Fruit fly (Drosophila melanogaster) whole organism, embryonic: ENCODE data around the gene CG43800.

ENCODE experiments used
- BEAF-32 ChIP-seq: fragments of 200-800 bp; sonication (Bioruptor generic); optimal IDR thresholded peaks from 3 replicates; lab custom pipeline; 2017; ENCODE audit warnings: missing biosample characterization, missing genetic modification characterization, mild to moderate bottlenecking, moderate library complexity, missing genetic modification reagents
- BtbVII ChIP-seq: fragments of 200-800 bp; sonication (Bioruptor generic); optimal IDR thresholded peaks from 3 replicates; lab custom pipeline; 2017; ENCODE audit warnings: missing biosample characterization, mild to moderate bottlenecking, missing genetic modification characterization
- CG10462 ChIP-seq: fragments of 200-800 bp; sonication (Bioruptor generic); optimal IDR thresholded peaks from 2 replicates; lab custom pipeline; 2016; ENCODE audit warnings: missing biosample characterization, missing genetic modification characterization
- CG12104 ChIP-seq: fragments of 200-800 bp; sonication (Bioruptor generic); optimal IDR thresholded peaks from 3 replicates; lab custom pipeline; 2016; ENCODE audit warnings: missing biosample characterization, missing genetic modification characterization
- CG12391 ChIP-seq: fragments of 200-800 bp; sonication (Bioruptor generic); optimal IDR thresholded peaks from 3 replicates; lab custom pipeline; 2018; ENCODE audit warnings: missing biosample characterization, mild to moderate bottlenecking, missing genetic modification characterization, moderate library complexity
- CG12744 ChIP-seq: fragments of 200-800 bp; sonication (Bioruptor generic); optimal IDR thresholded peaks from 2 replicates; lab custom pipeline; 2016; ENCODE audit warnings: missing biosample characterization, missing genetic modification characterization
- CG16779 ChIP-seq: fragments of 200-800 bp; sonication (Bioruptor generic); IDR thresholded peaks from 2 replicates; pipeline ENCODE4 v1.3.6; 2022; ENCODE audit warnings: missing biosample characterization, missing genetic modification characterization
- CG17612 ChIP-seq: fragments of 200-800 bp; sonication (Bioruptor generic); IDR thresholded peaks from 2 replicates; pipeline ENCODE4 v1.3.6; 2022; ENCODE audit warnings: missing biosample characterization, missing genetic modification characterization
- CG18764 ChIP-seq: fragments of 200-800 bp; sonication (Bioruptor generic); optimal IDR thresholded peaks from 3 replicates; lab custom pipeline; 2016; ENCODE audit warnings: missing biosample characterization, missing genetic modification characterization
- CG2116 ChIP-seq: fragments of 200-800 bp; sonication (Bioruptor generic); optimal IDR thresholded peaks from 3 replicates; lab custom pipeline; 2018; ENCODE audit warnings: missing biosample characterization, mild to moderate bottlenecking, missing genetic modification characterization
- CG3065 ChIP-seq: fragments of 200-800 bp; sonication (Bioruptor generic); optimal IDR thresholded peaks from 2 replicates; lab custom pipeline; 2016; ENCODE audit warnings: missing biosample characterization, missing genetic modification characterization
- CG31365 ChIP-seq: fragments of 200-800 bp; sonication (Bioruptor generic); optimal IDR thresholded peaks from 2 replicates; lab custom pipeline; 2018; ENCODE audit warnings: missing biosample characterization, mild to moderate bottlenecking, missing genetic modification characterization
- CG33557 ChIP-seq: fragments of 200-800 bp; sonication (Bioruptor generic); optimal IDR thresholded peaks from 2 replicates; lab custom pipeline; 2019; ENCODE audit warnings: missing biosample characterization, mild to moderate bottlenecking, missing genetic modification characterization, moderate library complexity
- CG4820 ChIP-seq: fragments of 200-800 bp; sonication (Bioruptor generic); optimal IDR thresholded peaks from 3 replicates; lab custom pipeline; 2016; ENCODE audit warnings: missing biosample characterization, missing genetic modification characterization
- CG5245 ChIP-seq: fragments of 200-800 bp; sonication (Bioruptor generic); optimal IDR thresholded peaks from 3 replicates; lab custom pipeline; 2016; ENCODE audit warnings: missing biosample characterization, missing genetic modification characterization
- CG6254 ChIP-seq: fragments of 200-800 bp; sonication (Bioruptor generic); optimal IDR thresholded peaks from 3 replicates; lab custom pipeline; 2017; ENCODE audit warnings: mild to moderate bottlenecking, missing biosample characterization, missing genetic modification reagents, missing genetic modification characterization
- CG7928 ChIP-seq: fragments of 200-800 bp; sonication (Bioruptor generic); optimal IDR thresholded peaks from 2 replicates; lab custom pipeline; 2017; ENCODE audit warnings: missing biosample characterization, mild to moderate bottlenecking, missing genetic modification characterization
- CG8290 ChIP-seq, 3 experiments: fragments of 200-800 bp; sonication (Bioruptor generic); optimal IDR thresholded peaks; 2 replicates each; lab custom pipeline; 2016 to 2019; ENCODE audit warnings: missing biosample characterization in 3 of 3, missing genetic modification characterization in 3 of 3, mild to moderate bottlenecking in 2 of 3, moderate library complexity in 1 of 3
- CG9215 ChIP-seq: fragments of 200-800 bp; sonication (Bioruptor generic); IDR thresholded peaks from 2 replicates; pipeline ENCODE4 v1.3.6; 2022; ENCODE audit warnings: missing biosample characterization, missing genetic modification characterization
- Camta ChIP-seq: fragments of 200-800 bp; sonication (Bioruptor generic); optimal IDR thresholded peaks from 2 replicates; lab custom pipeline; 2016; ENCODE audit warnings: missing biosample characterization, missing genetic modification characterization
- Doc3 ChIP-seq: fragments of 200-800 bp; sonication (Bioruptor generic); IDR thresholded peaks from 3 replicates; pipeline ENCODE4 v1.3.6; 2022; ENCODE audit warnings: missing biosample characterization, missing genetic modification characterization; ENCODE audit not compliant: partially characterized antibody
- Dref ChIP-seq: fragments of 200-800 bp; sonication (Bioruptor generic); IDR thresholded peaks from 2 replicates; pipeline ENCODE4 v1.3.6; 2022; ENCODE audit warnings: missing biosample characterization, missing genetic modification characterization
- E2f1 ChIP-seq: fragments of 200-800 bp; sonication (Bioruptor generic); IDR thresholded peaks from 2 replicates; pipeline ENCODE4 v1.3.6; 2022; ENCODE audit warnings: missing biosample characterization, missing genetic modification characterization
- Fer3 ChIP-seq: fragments of 200-800 bp; sonication (Bioruptor generic); optimal IDR thresholded peaks from 2 replicates; lab custom pipeline; 2018; ENCODE audit warnings: missing biosample characterization, mild to moderate bottlenecking, missing genetic modification characterization, moderate library complexity
- GATAe ChIP-seq: fragments of 200-800 bp; sonication (Bioruptor generic); conservative IDR thresholded peaks from 2 replicates; pipeline ENCODE4 v1.3.6; 2022; ENCODE audit warnings: missing biosample characterization, missing genetic modification characterization
- HmgZ ChIP-seq: fragments of 200-800 bp; sonication (Bioruptor generic); optimal IDR thresholded peaks from 2 replicates; lab custom pipeline; 2018; ENCODE audit warnings: missing biosample characterization, mild to moderate bottlenecking, missing genetic modification characterization
- Hr51 ChIP-seq, 2 experiments: fragments of 200-800 bp; sonication (Bioruptor generic); optimal IDR thresholded peaks; 2 replicates in 1 of 2; 3 replicates in 1 of 2; lab custom pipeline; 2016 to 2018; ENCODE audit warnings: missing biosample characterization in 2 of 2, missing genetic modification characterization in 2 of 2, mild to moderate bottlenecking in 1 of 2, moderate library complexity in 1 of 2
- NfI ChIP-seq: fragments of 200-800 bp; sonication (Bioruptor generic); optimal IDR thresholded peaks from 3 replicates; lab custom pipeline; 2018; ENCODE audit warnings: missing biosample characterization, mild to moderate bottlenecking, missing genetic modification characterization, moderate library complexity
- PHDP ChIP-seq: fragments of 200-800 bp; sonication (Bioruptor generic); optimal IDR thresholded peaks from 3 replicates; lab custom pipeline; 2018; ENCODE audit warnings: missing biosample characterization, mild to moderate bottlenecking, missing genetic modification characterization, moderate library complexity
- Ravus ChIP-seq: fragments of 200-800 bp; sonication (Bioruptor generic); IDR thresholded peaks from 2 replicates; pipeline ENCODE4 v1.3.6; 2022; ENCODE audit warnings: missing biosample characterization, missing genetic modification characterization
- aop ChIP-seq: fragments of 200-800 bp; sonication (Bioruptor generic); IDR thresholded peaks from 2 replicates; pipeline ENCODE4 v1.3.6; 2022; ENCODE audit warnings: missing biosample characterization, missing genetic modification characterization
- bigmax ChIP-seq: fragments of 200-800 bp; sonication (Bioruptor generic); optimal IDR thresholded peaks from 2 replicates; lab custom pipeline; 2018; ENCODE audit warnings: missing biosample characterization, mild to moderate bottlenecking, missing genetic modification characterization
- cad ChIP-seq: fragments of >200 bp; optimal IDR thresholded peaks from 2 replicates; lab custom pipeline; 2017; ENCODE audit warnings: missing biosample characterization, missing genetic modification characterization
- chm ChIP-seq: fragments of 200-800 bp; sonication (Bioruptor generic); IDR thresholded peaks from 2 replicates; pipeline ENCODE4 v1.3.6; 2022; ENCODE audit warnings: missing biosample characterization, missing genetic modification characterization
- ci ChIP-seq: fragments of 200-800 bp; sonication (Bioruptor generic); IDR thresholded peaks from 3 replicates; pipeline ENCODE4 v1.3.6; 2022; ENCODE audit warnings: missing biosample characterization, missing genetic modification characterization
- dati ChIP-seq: fragments of 200-800 bp; sonication (Bioruptor generic); IDR thresholded peaks from 2 replicates; pipeline ENCODE4 v1.3.6; 2022; ENCODE audit warnings: missing biosample characterization, missing genetic modification characterization
- disco-r ChIP-seq: fragments of 200-800 bp; sonication (Bioruptor generic); optimal IDR thresholded peaks from 2 replicates; lab custom pipeline; 2016; ENCODE audit warnings: missing biosample characterization, missing genetic modification characterization
- emc ChIP-seq: fragments of 200-800 bp; sonication (Bioruptor generic); optimal IDR thresholded peaks from 2 replicates; lab custom pipeline; 2016; ENCODE audit warnings: missing biosample characterization, missing genetic modification characterization
- ems ChIP-seq: fragments of 200-800 bp; sonication (Bioruptor generic); optimal IDR thresholded peaks from 3 replicates; lab custom pipeline; 2016; ENCODE audit warnings: missing biosample characterization, missing genetic modification characterization
- grau ChIP-seq: fragments of 200-800 bp; optimal IDR thresholded peaks from 3 replicates; lab custom pipeline; 2019; ENCODE audit warnings: missing biosample characterization, mild to moderate bottlenecking, missing genetic modification characterization, moderate library complexity
- inv ChIP-seq: fragments of 200-800 bp; sonication (Bioruptor generic); IDR thresholded peaks from 2 replicates; pipeline ENCODE4 v1.3.6; 2022; ENCODE audit warnings: missing biosample characterization, missing genetic modification characterization; ENCODE audit not compliant: partially characterized antibody
- ken ChIP-seq: fragments of 200-800 bp; sonication (Bioruptor generic); IDR thresholded peaks from 3 replicates; pipeline ENCODE4 v1.3.6; 2022; ENCODE audit warnings: missing biosample characterization, missing genetic modification characterization
- peb ChIP-seq: fragments of 200-800 bp; sonication (Bioruptor generic); IDR thresholded peaks from 2 replicates; pipeline ENCODE4 v1.3.6; 2022; ENCODE audit warnings: missing biosample characterization, missing genetic modification characterization
- run ChIP-seq: fragments of 200-800 bp; sonication (Bioruptor generic); optimal IDR thresholded peaks from 3 replicates; lab custom pipeline; 2018; ENCODE audit warnings: missing biosample characterization, mild to moderate bottlenecking, missing genetic modification characterization
- scrt ChIP-seq: fragments of 200-800 bp; sonication (Bioruptor generic); optimal IDR thresholded peaks from 2 replicates; lab custom pipeline; 2018; ENCODE audit warnings: missing biosample characterization, mild to moderate bottlenecking, missing genetic modification characterization, moderate library complexity
- sd ChIP-seq: fragments of 200-800 bp; sonication (Bioruptor generic); optimal IDR thresholded peaks from 3 replicates; lab custom pipeline; 2018; ENCODE audit warnings: missing biosample characterization, mild to moderate bottlenecking, missing genetic modification characterization, moderate library complexity
- sens-2 ChIP-seq: fragments of 200-800 bp; sonication (Bioruptor generic); IDR thresholded peaks from 2 replicates; pipeline ENCODE4 v1.3.6; 2022; ENCODE audit warnings: missing biosample characterization, missing genetic modification characterization
- slbo ChIP-seq: fragments of 200-800 bp; sonication (Bioruptor generic); IDR thresholded peaks from 2 replicates; pipeline ENCODE4 v1.3.6; 2022; ENCODE audit warnings: missing biosample characterization, missing genetic modification characterization
- tin ChIP-seq: fragments of 200-800 bp; sonication (Bioruptor generic); optimal IDR thresholded peaks from 3 replicates; lab custom pipeline; 2016; ENCODE audit warnings: missing biosample characterization, missing genetic modification characterization

The CG43800 gene

DNA sequence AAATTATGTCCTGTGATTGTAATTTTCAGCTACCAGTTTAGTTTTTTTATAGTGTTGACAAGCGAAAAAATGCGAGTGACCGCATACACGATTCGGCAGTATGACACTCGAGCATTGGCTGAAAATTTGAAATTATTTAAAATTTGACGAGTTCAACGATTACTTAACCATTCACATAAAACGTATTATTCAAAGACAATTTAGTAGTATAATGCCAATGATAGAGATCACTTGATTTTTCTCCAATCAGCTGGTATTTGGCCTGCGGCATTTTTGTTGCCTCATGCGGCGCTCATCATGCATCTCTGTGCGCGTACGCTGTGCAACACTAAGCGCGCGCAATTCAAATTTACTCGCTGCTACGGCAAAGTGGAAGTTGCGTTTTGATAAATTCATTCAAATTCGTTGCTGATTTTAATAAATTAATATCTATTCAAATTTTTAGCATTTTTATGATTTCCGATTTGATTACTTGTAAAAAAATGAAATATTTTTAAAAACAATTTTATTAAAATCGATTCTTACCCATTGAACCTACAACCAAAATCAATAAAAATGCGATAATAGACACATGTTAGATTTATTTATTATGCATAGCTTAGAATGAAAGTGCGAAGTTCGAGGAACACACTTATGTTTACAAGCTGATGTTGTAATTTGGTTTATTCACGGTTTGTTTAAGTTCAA is 38.1 kb downstream of the CG43800 start, which contains the start of gene CG4497 (continued):
- TF ChIP-seq CG2116: peak; percentile 98
- TF ChIP-seq CG7928: peak; percentile 11
- peak; percentile 54 for TF ChIP-seq scrt (GFP tag; lab: Kevin White, UChicago)
- peak; percentile 25 for TF ChIP-seq run (tag; lab: Kevin White, UChicago)
- TF ChIP-seq GATAe: peak; percentile 71; the same call in 1 of the 2 replicates
- peak; percentile 55; the same call in 1 of the 2 replicates for TF ChIP-seq dati (GFP tag; lab: Robert Waterston, UW)
- TF ChIP-seq CG8290 (GFP tag; optimal IDR thresholded peaks at IDR 0.05; lab: Kevin White, UChicago): peak; percentile 74
- TF ChIP-seq CG8290 (tag; optimal IDR thresholded peaks at IDR 0.05; lab: Kevin White, UChicago): peak; percentile 52 to 90
- TF ChIP-seq tin (GFP tag; lab: Kevin White, UChicago): peak; percentile 96
- peak; percentile 76 for TF ChIP-seq sd (tag; lab: Kevin White, UChicago)
- 0 out of 2 replicates have a peak, but pooled peaks have one; percentile 39 for TF ChIP-seq sens-2 (GFP tag; lab: Robert Waterston, UW)
- peak; percentile 90 for TF ChIP-seq disco-r (GFP tag; lab: Kevin White, UChicago)
- TF ChIP-seq aop (GFP tag; lab: Robert Waterston, UW): peak; percentile 50; the same call in 1 of the 2 replicates
- peak; percentile 94 for TF ChIP-seq ems (GFP tag; lab: Kevin White, UChicago)
- TF ChIP-seq CG10462: peak; percentile 79
- peak; percentile 82 for TF ChIP-seq CG5245 (GFP tag; lab: Kevin White, UChicago)
- peak; percentile 92 for TF ChIP-seq CG4820 (GFP tag; lab: Kevin White, UChicago)
- peak; percentile 75 for TF ChIP-seq Ravus (GFP tag; lab: Robert Waterston, UW)
- no peak for TF ChIP-seq CG6254 (GFP tag; lab: Kevin White, UChicago)
- peak; percentile 72 for TF ChIP-seq CG3065 (GFP tag; lab: Kevin White, UChicago)
- peak; percentile 80 for TF ChIP-seq CG17612 (GFP tag; lab: Robert Waterston, UW)
- TF ChIP-seq CG9215 (GFP tag; lab: Robert Waterston, UW): peak; percentile 94
- 0 out of 3 replicates have a peak, but pooled peaks have one; percentile 37 for TF ChIP-seq Doc3 (GFP tag; lab: Robert Waterston, UW)
- peak; percentile 90 for TF ChIP-seq inv (GFP tag; lab: Robert Waterston, UW)
- TF ChIP-seq PHDP: peak; percentile 89
- TF ChIP-seq CG16779: peak; percentile 85
- peak; percentile 85 for TF ChIP-seq Fer3 (tag; lab: Kevin White, UChicago)
- TF ChIP-seq CG18764 (GFP tag; lab: Kevin White, UChicago): peak; percentile 97
- TF ChIP-seq NfI (GFP tag; lab: Kevin White, UChicago): peak; percentile 91
- peak; percentile 89 for TF ChIP-seq peb (GFP tag; lab: Robert Waterston, UW)
- TF ChIP-seq CG33557: peak; percentile 77
- peak; percentile 66 for TF ChIP-seq BtbVII (GFP tag; lab: Kevin White, UChicago)
- peak; percentile 47 for TF ChIP-seq BEAF-32
- TF ChIP-seq CG31365 (tag; lab: Kevin White, UChicago): no peak
- peak; percentile 89 for TF ChIP-seq grau (tag; lab: Kevin White, UChicago)
- peak; percentile 97 for TF ChIP-seq ken (GFP tag; lab: Robert Waterston, UW)
- TF ChIP-seq slbo (GFP tag; lab: Robert Waterston, UW): peak; percentile 97
- TF ChIP-seq bigmax (GFP tag; lab: Kevin White, UChicago): no peak
- peak; percentile 95 for TF ChIP-seq HmgZ (tag; lab: Kevin White, UChicago)
- TF ChIP-seq emc (GFP tag; lab: Kevin White, UChicago): peak; percentile 90
- TF ChIP-seq cad (GFP tag; lab: Kevin White, UChicago): no peak
- TF ChIP-seq chm (GFP tag; lab: Robert Waterston, UW): no peak
- peak; percentile 43 for TF ChIP-seq Dref
- TF ChIP-seq Camta (GFP tag; lab: Kevin White, UChicago): peak; percentile 92
- TF ChIP-seq CG12744: peak; percentile 86
- TF ChIP-seq CG12104: peak; percentile 86
- peak; percentile 91 for TF ChIP-seq ci (GFP tag; lab: Robert Waterston, UW)
- TF ChIP-seq E2f1 (GFP tag; lab: Robert Waterston, UW): peak; percentile 95
- TF ChIP-seq Hr51 (GFP tag; optimal IDR thresholded peaks at IDR 0.05; lab: Kevin White, UChicago): peak; percentile 91 to 96
- peak; percentile 92 for TF ChIP-seq CG12391 (tag; lab: Kevin White, UChicago)
